Fruit fly (Drosophila melanogaster): ENCODE results near the gene CG4914.

dm6 chr3L:14663750-14664149, 14.2 kb downstream of the CG4914 start:
- TF ChIP-seq CG15710 (tag; optimal IDR thresholded peaks at IDR 0.05) (no peak), EcR (GFP tag; optimal IDR thresholded peaks at IDR 0.05) (no peak), CG4496 (GFP tag; IDR thresholded peaks at IDR 0.05) (no peak), gl (tag; optimal IDR thresholded peaks at IDR 0.05) (no peak), Snoo (tag; optimal IDR thresholded peaks at IDR 0.05) (no peak), CG8159 (tag; optimal IDR thresholded peaks at IDR 0.05) (no peak), CG12605 (GFP tag; IDR thresholded peaks at IDR 0.05) (no peak), rn (GFP tag; IDR thresholded peaks at IDR 0.05) (no peak)
